Worm (Caenorhabditis elegans) whole organism, young adult: ENCODE data around the gene fipr-6.
A peak's percentile ranks its signal among the peaks of the same experiment; 100 is the strongest.

Experiments used
- B0035.1 ChIP-seq: sonication (generic microtip); optimal IDR thresholded peaks from 2 replicates; lab custom pipeline; 2016; ENCODE audit warnings: missing genetic modification characterization, mild to moderate bottlenecking, missing compliant biosample characterization, missing genotype, missing genetic modification reagents
- B0261.1 ChIP-seq: sonication (generic microtip); optimal IDR thresholded peaks from 2 replicates; lab custom pipeline; 2016; ENCODE audit warnings: mild to moderate bottlenecking, missing genetic modification characterization, moderate library complexity, missing compliant biosample characterization
- B0336.3 ChIP-seq: fragments of 200-800 bp; sonication (Bioruptor generic); IDR thresholded peaks from 2 replicates; pipeline ENCODE4 v1.3.6; 2022; ENCODE audit warnings: missing genetic modification characterization, missing compliant biosample characterization
- F37B4.10 ChIP-seq: fragments of 200-800 bp; sonication (Bioruptor generic); IDR thresholded peaks from 2 replicates; pipeline ENCODE4 v1.3.6; 2022; ENCODE audit warnings: missing genetic modification characterization, missing compliant biosample characterization
- F57C9.4 ChIP-seq: sonication (generic microtip); optimal IDR thresholded peaks from 2 replicates; lab custom pipeline; 2017; ENCODE audit warnings: mild to moderate bottlenecking, missing genetic modification characterization, missing compliant biosample characterization
- T26A5.8 ChIP-seq: sonication (generic microtip); optimal IDR thresholded peaks from 2 replicates; lab custom pipeline; 2016; ENCODE audit warnings: missing genetic modification characterization, missing compliant biosample characterization
- Y56A3A.18 ChIP-seq: fragments of 200-800 bp; sonication (Bioruptor generic); IDR thresholded peaks from 2 replicates; pipeline ENCODE4 v1.3.6; 2022; ENCODE audit warnings: missing genetic modification reagents, missing genetic modification characterization, missing compliant biosample characterization
- Y79H2A.3 ChIP-seq: fragments of 200-800 bp; sonication (Bioruptor generic); conservative IDR thresholded peaks from 2 replicates; pipeline ENCODE4 v1.3.6; 2022; ENCODE audit warnings: missing genetic modification reagents, missing genetic modification characterization, missing compliant biosample characterization
- attf-5 ChIP-seq: fragments of 200-800 bp; sonication (Bioruptor generic); optimal IDR thresholded peaks from 2 replicates; lab custom pipeline; 2018; ENCODE audit warnings: mild to moderate bottlenecking, missing genetic modification characterization, missing compliant biosample characterization
- cebp-1 ChIP-seq, 2 experiments: fragments of 200-800 bp in 1 of 2; sonication (Bioruptor generic) in 1 of 2; sonication (generic microtip) in 1 of 2; IDR thresholded peaks in 1 of 2; optimal IDR thresholded peaks in 1 of 2; 2 replicates each; pipeline versions ENCODE4 v1.3.6 to Lab custom; 2017 to 2022; ENCODE audit warnings: missing compliant biosample characterization in 2 of 2, missing genetic modification characterization in 2 of 2, mild to moderate bottlenecking in 1 of 2, missing genetic modification reagents in 1 of 2, moderate library complexity in 1 of 2
- cebp-2 ChIP-seq: fragments of 200-800 bp; sonication (Bioruptor generic); IDR thresholded peaks from 2 replicates; pipeline ENCODE4 v1.3.6; 2022; ENCODE audit warnings: missing genetic modification characterization, missing compliant biosample characterization
- ceh-91 ChIP-seq: fragments of 200-800 bp; sonication (Bioruptor generic); IDR thresholded peaks from 2 replicates; pipeline ENCODE4 v1.3.6; 2022; ENCODE audit warnings: missing genetic modification reagents, missing genetic modification characterization, missing compliant biosample characterization
- die-1 ChIP-seq: sonication (generic microtip); optimal IDR thresholded peaks from 2 replicates; lab custom pipeline; 2016; ENCODE audit warnings: missing genotype, mild to moderate bottlenecking, missing genetic modification characterization, missing compliant biosample characterization
- dox-1 ChIP-seq: fragments of 200-800 bp; sonication (Bioruptor generic); IDR thresholded peaks from 2 replicates; pipeline ENCODE4 v1.3.6; 2022; ENCODE audit warnings: missing genetic modification reagents, missing genetic modification characterization, missing compliant biosample characterization
- efl-1 ChIP-seq: fragments of 150-350 bp; optimal IDR thresholded peaks from 2 replicates; lab custom pipeline; 2014; ENCODE audit warnings: missing biosample characterization, missing genetic modification reagents, missing genetic modification characterization
- egl-18 ChIP-seq: fragments of 200-800 bp; sonication (Bioruptor generic); IDR thresholded peaks from 2 replicates; pipeline ENCODE4 v1.3.6; 2022; ENCODE audit warnings: missing genetic modification reagents, missing genetic modification characterization, missing compliant biosample characterization
- ekl-4 ChIP-seq: fragments of 200-800 bp; sonication (Bioruptor generic); IDR thresholded peaks from 2 replicates; pipeline ENCODE4 v1.3.6; 2022; ENCODE audit warnings: missing genetic modification reagents, missing genetic modification characterization, missing compliant biosample characterization
- hlh-12 ChIP-seq: sonication (generic microtip); optimal IDR thresholded peaks from 2 replicates; lab custom pipeline; 2016; ENCODE audit warnings: missing genetic modification characterization, missing compliant biosample characterization
- hmg-1.2 ChIP-seq: fragments of 200-800 bp; sonication (Bioruptor generic); IDR thresholded peaks from 2 replicates; pipeline ENCODE4 v1.3.6; 2022; ENCODE audit warnings: missing genetic modification reagents, missing genetic modification characterization, missing compliant biosample characterization
- hmg-20 ChIP-seq: fragments of 200-800 bp; sonication (Bioruptor generic); IDR thresholded peaks from 2 replicates; pipeline ENCODE4 v1.3.6; 2022; ENCODE audit warnings: missing genetic modification reagents, missing genetic modification characterization, missing compliant biosample characterization
- let-526 ChIP-seq: fragments of 200-800 bp; sonication (Bioruptor generic); IDR thresholded peaks from 2 replicates; pipeline ENCODE4 v1.3.6; 2022; ENCODE audit warnings: missing genetic modification reagents, missing genetic modification characterization, missing compliant biosample characterization
- let-607 ChIP-seq, 2 experiments: fragments of 200-800 bp in 1 of 2; sonication (Bioruptor generic) in 1 of 2; sonication (generic microtip) in 1 of 2; optimal IDR thresholded peaks; 2 replicates each; lab custom pipeline; 2016 to 2018; ENCODE audit warnings: mild to moderate bottlenecking in 2 of 2, missing compliant biosample characterization in 2 of 2, missing genetic modification characterization in 2 of 2, moderate library complexity in 2 of 2, missing genotype in 1 of 2
- lin-40 ChIP-seq: sonication (generic microtip); optimal IDR thresholded peaks from 2 replicates; lab custom pipeline; 2016; ENCODE audit warnings: missing genetic modification characterization, mild to moderate bottlenecking, missing compliant biosample characterization, missing genotype, missing genetic modification reagents
- lsl-1 ChIP-seq: fragments of 200-800 bp; sonication (Bioruptor generic); optimal IDR thresholded peaks from 2 replicates; lab custom pipeline; 2018; ENCODE audit warnings: mild to moderate bottlenecking, missing genetic modification characterization, moderate library complexity, missing compliant biosample characterization
- madf-6 ChIP-seq: fragments of 200-800 bp; sonication (Bioruptor generic); IDR thresholded peaks from 2 replicates; pipeline ENCODE4 v1.3.6; 2022; ENCODE audit warnings: missing genetic modification reagents, missing genetic modification characterization, missing compliant biosample characterization
- nfyb-1 ChIP-seq: fragments of 200-800 bp; sonication (Bioruptor generic); IDR thresholded peaks from 2 replicates; pipeline ENCODE4 v1.3.6; 2022; ENCODE audit warnings: missing genetic modification reagents, missing genetic modification characterization, missing compliant biosample characterization
- nhr-120 ChIP-seq: fragments of 200-800 bp; sonication (Bioruptor generic); IDR thresholded peaks from 2 replicates; pipeline ENCODE4 v1.3.6; 2022; ENCODE audit warnings: missing genetic modification characterization, missing compliant biosample characterization
- nhr-80 ChIP-seq: sonication (generic microtip); optimal IDR thresholded peaks from 2 replicates; lab custom pipeline; 2016; ENCODE audit warnings: missing genetic modification characterization, missing compliant biosample characterization
- pbrm-1 ChIP-seq: fragments of 200-800 bp; sonication (Bioruptor generic); IDR thresholded peaks from 2 replicates; pipeline ENCODE4 v1.3.6; 2022; ENCODE audit warnings: missing genetic modification reagents, missing genetic modification characterization, missing compliant biosample characterization
- sea-2 ChIP-seq: fragments of 200-800 bp; sonication (Bioruptor generic); IDR thresholded peaks from 2 replicates; pipeline ENCODE4 v1.3.6; 2022; ENCODE audit warnings: missing genetic modification characterization, missing compliant biosample characterization
- snpc-1.1 ChIP-seq: sonication (generic microtip); optimal IDR thresholded peaks from 2 replicates; lab custom pipeline; 2017; ENCODE audit warnings: missing genetic modification characterization, mild to moderate bottlenecking, missing compliant biosample characterization, antibody characterized with exemption, moderate library complexity, missing genotype, missing genetic modification reagents; ENCODE audit not compliant: insufficient read depth
- snpc-3.4 ChIP-seq: sonication (generic microtip); optimal IDR thresholded peaks from 2 replicates; lab custom pipeline; 2017; ENCODE audit warnings: missing genetic modification characterization, mild to moderate bottlenecking, missing compliant biosample characterization, antibody characterized with exemption, moderate library complexity, missing genotype, missing genetic modification reagents
- sptf-2 ChIP-seq: fragments of 200-800 bp; sonication (Bioruptor generic); optimal IDR thresholded peaks from 2 replicates; lab custom pipeline; 2018; ENCODE audit warnings: mild to moderate bottlenecking, missing genetic modification characterization, missing compliant biosample characterization
- tbp1 ChIP-seq: fragments of 200-800 bp; sonication (Bioruptor generic); optimal IDR thresholded peaks from 2 replicates; lab custom pipeline; 2018; ENCODE audit warnings: mild to moderate bottlenecking, missing genetic modification characterization, missing compliant biosample characterization
- tbx-9 ChIP-seq: sonication (generic microtip); optimal IDR thresholded peaks from 2 replicates; lab custom pipeline; 2016; ENCODE audit warnings: borderline replicate concordance, missing genetic modification characterization, inconsistent platforms, missing compliant biosample characterization
- unc-130 ChIP-seq: sonication (generic microtip); optimal IDR thresholded peaks from 2 replicates; lab custom pipeline; 2016; ENCODE audit warnings: missing genetic modification reagents, missing genetic modification characterization, missing compliant biosample characterization
- zim-3 ChIP-seq: sonication (generic microtip); optimal IDR thresholded peaks from 2 replicates; lab custom pipeline; 2017; ENCODE audit warnings: mild to moderate bottlenecking, missing genetic modification characterization, moderate library complexity, missing compliant biosample characterization
- ztf-26 ChIP-seq: sonication (generic microtip); optimal IDR thresholded peaks from 2 replicates; lab custom pipeline; 2017; ENCODE audit warnings: missing genetic modification characterization, missing compliant biosample characterization

The fipr-6 gene

ce11 chrV:10185719-10186118 is 45.3 kb upstream of the fipr-6 start, which contains the start of gene ZK856.18:
TSS of gene ZK856.18 (minus strand) at chrV:10186007.
- no peak for TF ChIP-seq die-1
- no peak for TF ChIP-seq cebp-2
- no peak for TF ChIP-seq egl-18 (GFP tag; lab: Robert Waterston, UW)
- no peak for TF ChIP-seq let-526 (GFP tag; lab: Robert Waterston, UW)
- no peak for TF ChIP-seq pbrm-1 (GFP tag; lab: Robert Waterston, UW)
- TF ChIP-seq F37B4.10 (GFP tag; lab: Robert Waterston, UW): no peak
- no peak for TF ChIP-seq ceh-91 (GFP tag; lab: Robert Waterston, UW)
- TF ChIP-seq snpc-1.1 (tag; lab: Kevin White, UChicago): no peak
- TF ChIP-seq nfyb-1 (GFP tag; lab: Robert Waterston, UW): no peak
- TF ChIP-seq B0035.1 (tag; lab: Kevin White, UChicago): no peak

- TF ChIP-seq madf-6 (GFP tag; lab: Robert Waterston, UW) (no peak), dox-1 (no peak), Y79H2A.3 (GFP tag; lab: Robert Waterston, UW) (no peak), hmg-1.2 (GFP tag; lab: Robert Waterston, UW) (no peak), let-607 (tag; optimal IDR thresholded peaks at IDR 0.05; lab: Kevin White, UChicago) (peak in 1 of 2 experiments; percentile 16), hlh-12 (tag; lab: Kevin White, UChicago) (no peak), nhr-80 (tag; lab: Kevin White, UChicago) (peak; percentile 69), sptf-2 (GFP tag; lab: Kevin White, UChicago) (no peak), efl-1 (GFP tag; lab: Kevin White, UChicago) (no peak)
Observed at ce11 chrV:10190081-10190556, 40.9 kb upstream of the fipr-6 start, which contains the start of gene ZK856.5. TSS of gene ZK856.5 (minus strand) at chrV:10190131.

ce11 chrV:10191242-10191641 is 39.8 kb upstream of the fipr-6 start:
- TF ChIP-seq nhr-80 (tag; lab: Kevin White, UChicago): peak; percentile 23
- no peak for TF ChIP-seq zim-3 (tag; lab: Kevin White, UChicago)
- no peak for TF ChIP-seq snpc-3.4 (tag; lab: Kevin White, UChicago)
- TF ChIP-seq efl-1 (GFP tag; lab: Kevin White, UChicago): no peak
- TF ChIP-seq, all 124 proteins: peak for 1

- TF ChIP-seq lsl-1 (GFP tag; lab: Kevin White, UChicago): no peak
- TF ChIP-seq F57C9.4 (tag; lab: Kevin White, UChicago): no peak
- TF ChIP-seq tbp1: no peak
- no peak for TF ChIP-seq nhr-80 (tag; lab: Kevin White, UChicago)
- no peak for TF ChIP-seq nhr-120 (GFP tag; lab: Robert Waterston, UW)
- no peak for TF ChIP-seq T26A5.8 (tag; lab: Kevin White, UChicago)
- TF ChIP-seq sea-2 (GFP tag; lab: Robert Waterston, UW): no peak
- no peak for TF ChIP-seq hmg-20 (GFP tag; lab: Robert Waterston, UW)
- no peak for TF ChIP-seq ekl-4 (GFP tag; lab: Robert Waterston, UW)
- TF ChIP-seq tbx-9 (tag; lab: Kevin White, UChicago): no peak
- no peak for TF ChIP-seq B0261.1
- no peak for TF ChIP-seq cebp-1 (GFP tag; IDR thresholded peaks at IDR 0.05; lab: Robert Waterston, UW)
- no peak for TF ChIP-seq cebp-1 (tag; optimal IDR thresholded peaks at IDR 0.05; lab: Kevin White, UChicago)
- TF ChIP-seq unc-130: no peak
- no peak for TF ChIP-seq ztf-26 (tag; lab: Kevin White, UChicago)
- TF ChIP-seq nfyb-1 (GFP tag; lab: Robert Waterston, UW): no peak
- TF ChIP-seq B0336.3 (GFP tag; lab: Robert Waterston, UW): no peak
- no peak for TF ChIP-seq lin-40
- no peak for TF ChIP-seq attf-5 (GFP tag; lab: Kevin White, UChicago)
- TF ChIP-seq madf-6 (GFP tag; lab: Robert Waterston, UW): no peak
- no peak for TF ChIP-seq Y56A3A.18 (GFP tag; lab: Robert Waterston, UW)
Observed at ce11 chrV:10198386-10198785, 32.6 kb upstream of the fipr-6 start, which contains the start of gene ZK856.6. TSS of gene ZK856.6 (plus strand) at chrV:10198686.
